Worm (Caenorhabditis elegans) whole organism, L3 larva: Measurements from ENCODE around the gene ZK1098.6.

Experiments
- R02D3.7 ChIP-seq: fragments of 150-350 bp; optimal IDR thresholded peaks from 2 replicates; lab custom pipeline; 2014; ENCODE audit warnings: missing biosample characterization, missing genetic modification characterization
- ceh-28 ChIP-seq: fragments of 150-350 bp; optimal IDR thresholded peaks from 2 replicates; lab custom pipeline; 2014; ENCODE audit warnings: missing biosample characterization, missing genetic modification reagents, missing genetic modification characterization
- ceh-9 ChIP-seq: sonication (generic microtip); optimal IDR thresholded peaks from 2 replicates; lab custom pipeline; 2018; ENCODE audit warnings: missing biosample characterization, missing genetic modification characterization
- egl-5 ChIP-seq: fragments of 150-350 bp; optimal IDR thresholded peaks from 2 replicates; lab custom pipeline; 2017; ENCODE audit warnings: missing biosample characterization, missing genetic modification reagents, missing genetic modification characterization, inconsistent platforms
- elt-1 ChIP-seq: fragments of 150-350 bp; optimal IDR thresholded peaks from 2 replicates; lab custom pipeline; 2014; ENCODE audit warnings: missing biosample characterization, missing genetic modification characterization
- elt-2 ChIP-seq: sonication (generic microtip); optimal IDR thresholded peaks from 2 replicates; lab custom pipeline; 2016; ENCODE audit warnings: missing genetic modification reagents, mild to moderate bottlenecking, missing genetic modification characterization, missing compliant biosample characterization
- elt-3 ChIP-seq, 3 experiments: fragments of 150-350 bp in 1 of 3; sonication (generic microtip) in 2 of 3; optimal IDR thresholded peaks; 2 replicates in 2 of 3; 4 replicates in 1 of 3; lab custom pipeline; 2014 to 2017; ENCODE audit warnings: missing biosample characterization in 3 of 3, missing genetic modification characterization in 3 of 3
- fkh-10 ChIP-seq: sonication (generic microtip); optimal IDR thresholded peaks from 2 replicates; lab custom pipeline; 2017; ENCODE audit warnings: missing biosample characterization, missing genetic modification reagents, missing genetic modification characterization
- hmg-11 ChIP-seq: sonication (generic microtip); optimal IDR thresholded peaks from 2 replicates; lab custom pipeline; 2016; ENCODE audit warnings: missing genetic modification characterization, missing compliant biosample characterization
- lin-15B ChIP-seq: fragments of 150-350 bp; optimal IDR thresholded peaks from 2 replicates; lab custom pipeline; 2014; ENCODE audit warnings: missing biosample characterization, missing genetic modification characterization
- lin-39 ChIP-seq: fragments of 150-350 bp; optimal IDR thresholded peaks from 2 replicates; lab custom pipeline; 2018; ENCODE audit warnings: missing biosample characterization, missing genetic modification reagents, missing genetic modification characterization
- nfya-1 ChIP-seq: sonication (generic microtip); optimal IDR thresholded peaks from 2 replicates; lab custom pipeline; 2017; ENCODE audit warnings: missing genetic modification characterization, mild to moderate bottlenecking, missing compliant biosample characterization, antibody characterized with exemption, moderate library complexity; ENCODE audit not compliant: insufficient read depth
- nhr-11 ChIP-seq: fragments of 150-350 bp; optimal IDR thresholded peaks from 2 replicates; lab custom pipeline; 2014; ENCODE audit warnings: missing biosample characterization, missing genetic modification characterization
- nhr-237 ChIP-seq: fragments of 150-350 bp; optimal IDR thresholded peaks from 2 replicates; lab custom pipeline; 2014; ENCODE audit warnings: missing biosample characterization, missing genetic modification characterization
- nhr-28 ChIP-seq: fragments of 150-350 bp; optimal IDR thresholded peaks from 2 replicates; lab custom pipeline; 2014; ENCODE audit warnings: missing biosample characterization, missing genetic modification characterization
- nhr-43 ChIP-seq: sonication (generic microtip); optimal IDR thresholded peaks from 2 replicates; lab custom pipeline; 2016; ENCODE audit warnings: mild to moderate bottlenecking, missing genetic modification characterization, missing compliant biosample characterization; ENCODE audit not compliant: poor library complexity, severe bottlenecking
- nhr-67 ChIP-seq: fragments of 150-350 bp; optimal IDR thresholded peaks from 2 replicates; lab custom pipeline; 2014; ENCODE audit warnings: missing biosample characterization, missing genetic modification characterization
- nhr-76 ChIP-seq: fragments of 150-350 bp; sonication (generic microtip); optimal IDR thresholded peaks from 5 replicates; lab custom pipeline; 2014; ENCODE audit warnings: missing biosample characterization, missing genetic modification characterization
- pha-4 ChIP-seq: fragments of 150-350 bp; optimal IDR thresholded peaks from 2 replicates; lab custom pipeline; 2014; ENCODE audit warnings: missing biosample characterization, missing genetic modification reagents, missing genetic modification characterization
- pqm-1 ChIP-seq: fragments of 150-350 bp; optimal IDR thresholded peaks from 2 replicates; lab custom pipeline; 2017; ENCODE audit warnings: missing biosample characterization, missing genetic modification characterization, inconsistent platforms
- skn-1 ChIP-seq: fragments of 150-350 bp; optimal IDR thresholded peaks from 2 replicates; lab custom pipeline; 2014; ENCODE audit warnings: missing biosample characterization, missing genetic modification characterization
- unc-39 ChIP-seq: sonication (generic microtip); optimal IDR thresholded peaks from 4 replicates; lab custom pipeline; 2017; ENCODE audit warnings: missing biosample characterization, missing genetic modification characterization
- unc-62 ChIP-seq: fragments of 150-350 bp; sonication (generic microtip); optimal IDR thresholded peaks from 4 replicates; lab custom pipeline; 2014; ENCODE audit warnings: missing biosample characterization, missing genetic modification reagents, missing genetic modification characterization
- ztf-11 ChIP-seq: fragments of 150-350 bp; optimal IDR thresholded peaks from 2 replicates; lab custom pipeline; 2014; ENCODE audit warnings: missing biosample characterization, missing genetic modification characterization

The ZK1098.6 gene

ce11 chrIII:9564410-9564809, 37.5 kb downstream of the ZK1098.6 start, which contains the start of gene C48B4.10:
TSS of gene C48B4.10 (minus strand) at chrIII:9564510.
- TF ChIP-seq lin-39 (tag; lab: Kevin White, UChicago) (no peak), nhr-237 (no peak), pha-4 (tag; lab: Kevin White, UChicago) (no peak), hmg-11 (tag; lab: Kevin White, UChicago) (no peak)

ce11 chrIII:9565973-9566372, 39.0 kb downstream of the ZK1098.6 start, which contains the start of gene C48B4.11:
TSS of gene C48B4.11 (minus strand) at chrIII:9566115.
- TF ChIP-seq nhr-11 (tag; lab: Kevin White, UChicago), result no peak
- no peak for TF ChIP-seq ztf-11
- TF ChIP-seq R02D3.7 (tag; lab: Kevin White, UChicago), result no peak
- TF ChIP-seq nhr-43 (tag; lab: Kevin White, UChicago), result no peak
- no peak for TF ChIP-seq unc-39
- TF ChIP-seq elt-1 (tag; lab: Kevin White, UChicago), result no peak
- no peak for TF ChIP-seq nhr-28 (tag; lab: Kevin White, UChicago)
- TF ChIP-seq ceh-28 (tag; lab: Kevin White, UChicago), result no peak
- TF ChIP-seq fkh-10 (GFP tag; lab: Kevin White, UChicago), result no peak
- TF ChIP-seq egl-5 (tag; lab: Kevin White, UChicago), result no peak
- no peak for TF ChIP-seq nhr-67
- TF ChIP-seq lin-15B (tag; lab: Kevin White, UChicago), result no peak
- no peak for TF ChIP-seq nhr-237

- TF ChIP-seq elt-2 (tag; lab: Kevin White, UChicago) (no peak), elt-3 (tag; optimal IDR thresholded peaks at IDR 0.05; lab: Kevin White, UChicago) (no peak), nfya-1 (no peak), skn-1 (no peak), ceh-9 (tag; lab: Kevin White, UChicago) (no peak), nhr-76 (tag; lab: Kevin White, UChicago) (no peak), pqm-1 (tag; lab: Kevin White, UChicago) (no peak)
These were observed 41.5 kb downstream of the ZK1098.6 start, which contains the start of gene C48B4.13 for ce11 chrIII:9568451-9568850. TSS of gene C48B4.13 (plus strand) at chrIII:9568751.

ce11 chrIII:9570869-9571268, 43.9 kb downstream of the ZK1098.6 start:
- TF ChIP-seq lin-15B (tag; lab: Kevin White, UChicago) (peak; percentile 45), nfya-1 (peak; percentile 100), unc-62 (GFP tag; lab: Kevin White, UChicago) (no peak)
